ENCODE assay signal across 8 worm cellular contexts in the genomic region with DNA sequence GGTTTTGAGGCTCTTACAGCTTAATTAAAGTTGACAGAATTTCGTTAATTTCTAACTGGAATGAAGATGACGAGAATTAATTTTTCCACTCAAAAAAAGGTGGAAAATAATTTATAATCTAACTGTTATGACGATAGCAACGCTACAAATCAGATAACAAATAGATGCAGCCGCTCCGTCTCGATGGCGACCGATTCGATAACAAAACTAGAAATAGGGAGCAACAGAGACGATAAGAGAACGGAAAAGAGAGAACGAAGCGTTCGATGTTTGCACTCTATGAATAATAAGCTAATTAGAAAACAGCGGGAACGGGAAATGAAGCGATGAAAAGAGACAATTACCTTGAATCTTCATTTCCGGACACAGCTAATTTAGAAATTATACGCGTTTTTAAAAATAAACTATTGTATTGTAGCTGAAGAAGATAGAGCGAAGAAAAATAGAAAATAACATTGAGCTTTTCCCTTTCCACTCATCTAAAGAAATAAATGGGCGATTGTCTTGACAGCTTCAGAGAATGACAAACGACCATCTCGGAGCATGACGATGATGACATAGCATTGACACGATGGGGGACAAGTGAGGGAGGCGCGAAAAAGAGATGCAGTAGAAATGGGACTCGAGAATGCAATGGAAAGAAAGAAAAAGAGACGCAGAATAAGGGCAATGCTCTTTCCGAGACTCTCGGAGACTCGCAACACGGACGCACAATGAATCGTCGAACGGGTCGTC.
A peak's percentile ranks its signal among the peaks of the same experiment; 100 is the strongest.
TF ChIP-seq lines count a peak whose summit lies in the region.

No protein-coding gene starts in this region.

TF ChIP-seq in whole organism, L1 larva, 84 proteins besides CTCF, POLR2A, EP300 and RAD21 (continues in another document):
- TF ChIP-seq mdl-1 (tag; optimal IDR thresholded peaks at IDR 0.05; lab: Kevin White, UChicago) (no peak), fkh-8 (tag; optimal IDR thresholded peaks at IDR 0.05; lab: Kevin White, UChicago) (peak; percentile 23), snu-23 (GFP tag; optimal IDR thresholded peaks at IDR 0.05; lab: Kevin White, UChicago) (peak; percentile 8), dpl-1 (GFP tag; optimal IDR thresholded peaks at IDR 0.05; lab: Kevin White, UChicago) (peak in 1 of 3 experiments; percentile 27), lin-35 (GFP tag; optimal IDR thresholded peaks at IDR 0.05; lab: Kevin White, UChicago) (peak in 1 of 2 experiments; percentile 17), C16A3.4 (tag; optimal IDR thresholded peaks at IDR 0.05; lab: Kevin White, UChicago) (no peak), skn-1 (tag; optimal IDR thresholded peaks at IDR 0.05; lab: Kevin White, UChicago) (peak; percentile 22), sptf-1 (tag; optimal IDR thresholded peaks at IDR 0.05; lab: Kevin White, UChicago) (no peak), mab-9 (GFP tag; IDR thresholded peaks at IDR 0.05; lab: Robert Waterston, UW) (peak; percentile 45; the same call in 1 of the 2 replicates)

TF ChIP-seq in whole organism, L2 larva, 48 proteins besides CTCF, POLR2A, EP300 and RAD21 (continues in another document):
- TF ChIP-seq lin-13 (GFP tag; optimal IDR thresholded peaks at IDR 0.05; lab: Kevin White, UChicago): no peak
- peak; percentile 71 for TF ChIP-seq sma-9 (GFP tag; optimal IDR thresholded peaks at IDR 0.05; lab: Kevin White, UChicago)
- no peak for TF ChIP-seq sma-9 (tag; optimal IDR thresholded peaks at IDR 0.05; lab: Kevin White, UChicago)
- no peak for TF ChIP-seq ztf-11 (tag; optimal IDR thresholded peaks at IDR 0.05; lab: Kevin White, UChicago)
- TF ChIP-seq egl-27 (tag; optimal IDR thresholded peaks at IDR 0.05; lab: Kevin White, UChicago): no peak
- TF ChIP-seq nhr-25 (tag; optimal IDR thresholded peaks at IDR 0.05; lab: Kevin White, UChicago): no peak
- TF ChIP-seq ceh-82 (tag; optimal IDR thresholded peaks at IDR 0.05; lab: Kevin White, UChicago): no peak
- TF ChIP-seq mdl-1 (tag; optimal IDR thresholded peaks at IDR 0.05; lab: Kevin White, UChicago): no peak
- no peak for TF ChIP-seq nhr-11 (tag; optimal IDR thresholded peaks at IDR 0.05; lab: Kevin White, UChicago)
- TF ChIP-seq sem-4 (tag; optimal IDR thresholded peaks at IDR 0.05; lab: Kevin White, UChicago): no peak
- TF ChIP-seq nhr-10 (tag; optimal IDR thresholded peaks at IDR 0.05; lab: Kevin White, UChicago): no peak

TF ChIP-seq in whole organism, L3 larva, 47 proteins besides CTCF, POLR2A, EP300 and RAD21 (continues in another document):
- TF ChIP-seq nhr-12 (tag; optimal IDR thresholded peaks at IDR 0.05; lab: Kevin White, UChicago) (no peak), pha-4 (tag; optimal IDR thresholded peaks at IDR 0.05; lab: Kevin White, UChicago) (no peak), elt-2 (tag; optimal IDR thresholded peaks at IDR 0.05; lab: Kevin White, UChicago) (peak; percentile 77), snpc-4 (tag; optimal IDR thresholded peaks at IDR 0.05; lab: Kevin White, UChicago) (peak; percentile 13), lin-15B (tag; optimal IDR thresholded peaks at IDR 0.05; lab: Kevin White, UChicago) (peak; percentile 5), lin-39 (tag; optimal IDR thresholded peaks at IDR 0.05; lab: Kevin White, UChicago) (peak; percentile 71), pqm-1 (tag; optimal IDR thresholded peaks at IDR 0.05; lab: Kevin White, UChicago) (peak; percentile 45), nfya-1 (tag; optimal IDR thresholded peaks at IDR 0.05; lab: Kevin White, UChicago; ENCODE audit: insufficient read depth) (peak; percentile 47), skn-1 (tag; optimal IDR thresholded peaks at IDR 0.05; lab: Kevin White, UChicago) (peak; percentile 67), elt-3 (tag; optimal IDR thresholded peaks at IDR 0.05; lab: Kevin White, UChicago) (no peak)

TF ChIP-seq in whole organism, L4 larva, 104 proteins besides CTCF, POLR2A, EP300 and RAD21 (continues in another document):
- TF ChIP-seq zip-11 (GFP tag; IDR thresholded peaks at IDR 0.05; lab: Robert Waterston, UW) (no peak), pqm-1 (tag; optimal IDR thresholded peaks at IDR 0.05; lab: Kevin White, UChicago) (peak; percentile 56), hlh-11 (tag; optimal IDR thresholded peaks at IDR 0.05; lab: Kevin White, UChicago) (peak; percentile 43), php-3 (GFP tag; IDR thresholded peaks at IDR 0.05; lab: Robert Waterston, UW) (no peak), F37D6.2 (tag; optimal IDR thresholded peaks at IDR 0.05; lab: Kevin White, UChicago) (peak; percentile 4), dve-1 (tag; optimal IDR thresholded peaks at IDR 0.05; lab: Kevin White, UChicago; ENCODE audit: insufficient read depth) (peak; percentile 26), ctbp-1 (GFP tag; IDR thresholded peaks at IDR 0.05; lab: Robert Waterston, UW) (peak; percentile 48; the same call in 1 of the 2 replicates), fkh-10 (GFP tag; optimal IDR thresholded peaks at IDR 0.05; lab: Kevin White, UChicago) (peak; percentile 10), daf-16 (GFP tag; optimal IDR thresholded peaks at IDR 0.05; lab: Kevin White, UChicago) (no peak), daf-16 (tag; optimal IDR thresholded peaks at IDR 0.05; lab: Kevin White, UChicago) (peak; percentile 88), mdl-1 (tag; optimal IDR thresholded peaks at IDR 0.05; lab: Kevin White, UChicago) (no peak)

TF ChIP-seq in whole organism, early embryonic, 17 proteins besides CTCF, POLR2A, EP300 and RAD21:
- TF ChIP-seq aly-1 (tag; optimal IDR thresholded peaks at IDR 0.05; lab: Kevin White, UChicago): no peak
- TF ChIP-seq tbx-11 (GFP tag; IDR thresholded peaks at IDR 0.05; lab: Robert Waterston, UW): 0 out of 2 replicates have a peak, but pooled peaks have one; percentile 32

TF ChIP-seq in whole organism, late embryonic, 69 proteins besides CTCF, POLR2A, EP300 and RAD21 (continues in another document):
- TF ChIP-seq unc-55 (GFP tag; optimal IDR thresholded peaks at IDR 0.05; lab: Kevin White, UChicago) (peak; percentile 88), ceh-14 (tag; optimal IDR thresholded peaks at IDR 0.05; lab: Kevin White, UChicago) (peak; percentile 23), ceh-18 (tag; optimal IDR thresholded peaks at IDR 0.05; lab: Kevin White, UChicago) (peak; percentile 19), syd-9 (tag; optimal IDR thresholded peaks at IDR 0.05; lab: Kevin White, UChicago) (peak; percentile 45), F13H6.1 (tag; optimal IDR thresholded peaks at IDR 0.05; lab: Kevin White, UChicago) (no peak), hlh-8 (tag; optimal IDR thresholded peaks at IDR 0.05; lab: Kevin White, UChicago) (no peak), nhr-232 (tag; optimal IDR thresholded peaks at IDR 0.05; lab: Kevin White, UChicago) (no peak), tbx-7 (tag; optimal IDR thresholded peaks at IDR 0.05; lab: Kevin White, UChicago) (no peak), pag-3 (tag; optimal IDR thresholded peaks at IDR 0.05; lab: Kevin White, UChicago; ENCODE audit: borderline replicate concordance) (peak; percentile 33), tbx-2 (tag; optimal IDR thresholded peaks at IDR 0.05; lab: Kevin White, UChicago) (peak; percentile 35), elt-2 (tag; optimal IDR thresholded peaks at IDR 0.05; lab: Kevin White, UChicago) (peak; percentile 57), ets-4 (tag; optimal IDR thresholded peaks at IDR 0.05; lab: Kevin White, UChicago) (no peak), ceh-22 (tag; optimal IDR thresholded peaks at IDR 0.05; lab: Kevin White, UChicago) (no peak), sdc-2 (tag; optimal IDR thresholded peaks at IDR 0.05; lab: Kevin White, UChicago) (no peak)

TF ChIP-seq in whole organism, mixed stage, embryonic, 35 proteins besides CTCF, POLR2A, EP300 and RAD21:
- TF ChIP-seq mep-1 (tag; optimal IDR thresholded peaks at IDR 0.05; lab: Kevin White, UChicago): peak; percentile 22
- TF ChIP-seq mls-2 (tag; optimal IDR thresholded peaks at IDR 0.05; lab: Kevin White, UChicago): peak; percentile 37
- TF ChIP-seq unc-62 (GFP tag; optimal IDR thresholded peaks at IDR 0.05; lab: Kevin White, UChicago): peak; percentile 91
- peak; percentile 20 for TF ChIP-seq ces-1 (GFP tag; optimal IDR thresholded peaks at IDR 0.05; lab: Kevin White, UChicago)
- TF ChIP-seq bed-3 (GFP tag; optimal IDR thresholded peaks at IDR 0.05; lab: Kevin White, UChicago): no peak

TF ChIP-seq in whole organism, young adult, 124 proteins besides CTCF, POLR2A, EP300 and RAD21:
- TF ChIP-seq K12H6.12 (tag; optimal IDR thresholded peaks at IDR 0.05; lab: Kevin White, UChicago) (peak; percentile 10), sea-2 (GFP tag; IDR thresholded peaks at IDR 0.05; lab: Robert Waterston, UW) (no peak), nhr-80 (tag; optimal IDR thresholded peaks at IDR 0.05; lab: Kevin White, UChicago) (peak; percentile 88)
